Fruit fly (Drosophila melanogaster): ENCODE data around the gene CG15892.

CG15892 gene

dm6 chrX:6332988-6333719, 39.0 kb upstream of the CG15892 start (continued):
- TF ChIP-seq OdsH (GFP tag; optimal IDR thresholded peaks at IDR 0.05) (peak; percentile 41), Sox14 (GFP tag; optimal IDR thresholded peaks at IDR 0.05) (peak; percentile 5), CG6792 (GFP tag; optimal IDR thresholded peaks at IDR 0.05) (peak; percentile 11), dac (GFP tag; optimal IDR thresholded peaks at IDR 0.05) (peak; percentile 34), fd59A (GFP tag; optimal IDR thresholded peaks at IDR 0.05) (peak; percentile 26), ss (GFP tag; optimal IDR thresholded peaks at IDR 0.05) (peak; percentile 20 to 38), CG6808 (GFP tag; optimal IDR thresholded peaks at IDR 0.05) (peak; percentile 36), vri (GFP tag; optimal IDR thresholded peaks at IDR 0.05) (no peak), acj6 (GFP tag; optimal IDR thresholded peaks at IDR 0.05) (peak; percentile 14), lz (GFP tag; optimal IDR thresholded peaks at IDR 0.05) (peak; percentile 26), CG4318 (GFP tag; optimal IDR thresholded peaks at IDR 0.05) (peak; percentile 14), esn (GFP tag; optimal IDR thresholded peaks at IDR 0.05) (peak; percentile 23), Hr4 (GFP tag; optimal IDR thresholded peaks at IDR 0.05) (peak; percentile 53), topi (GFP tag; optimal IDR thresholded peaks at IDR 0.05) (peak; percentile 21), salr (GFP tag; optimal IDR thresholded peaks at IDR 0.05) (peak; percentile 22 to 31), Hr39 (GFP tag; optimal IDR thresholded peaks at IDR 0.05) (peak; percentile 28), Lpt (GFP tag; optimal IDR thresholded peaks at IDR 0.05) (peak; percentile 41)

- peak; percentile 94 for TF ChIP-seq lz (GFP tag; optimal IDR thresholded peaks at IDR 0.05)
- TF ChIP-seq Sox15 (GFP tag; optimal IDR thresholded peaks at IDR 0.05), result peak; percentile 82
- TF ChIP-seq Sox14 (GFP tag; optimal IDR thresholded peaks at IDR 0.05), result peak; percentile 93
- peak; percentile 95 for TF ChIP-seq CG3919 (GFP tag; optimal IDR thresholded peaks at IDR 0.05)
- peak; percentile 81 for TF ChIP-seq CG6854 (GFP tag; optimal IDR thresholded peaks at IDR 0.05)
- TF ChIP-seq CG16779 (tag; optimal IDR thresholded peaks at IDR 0.05), result peak; percentile 92
- TF ChIP-seq ss (GFP tag; optimal IDR thresholded peaks at IDR 0.05), result peak; percentile 93 to 95
- peak; percentile 82 for TF ChIP-seq CG11902 (GFP tag; optimal IDR thresholded peaks at IDR 0.05)
- TF ChIP-seq Eip93F (GFP tag; optimal IDR thresholded peaks at IDR 0.05), result peak; percentile 65
- peak; percentile 96 for TF ChIP-seq Eip75B (GFP tag; optimal IDR thresholded peaks at IDR 0.05)
- peak; percentile 66 for TF ChIP-seq eg (GFP tag; IDR thresholded peaks at IDR 0.05)
- peak; percentile 95 for TF ChIP-seq CG6808 (GFP tag; optimal IDR thresholded peaks at IDR 0.05)
- TF ChIP-seq Met (GFP tag; optimal IDR thresholded peaks at IDR 0.05), result peak; percentile 95
- peak; percentile 96 for TF ChIP-seq esn (GFP tag; optimal IDR thresholded peaks at IDR 0.05)
- peak; percentile 95 for TF ChIP-seq pdm3 (GFP tag; optimal IDR thresholded peaks at IDR 0.05)
- peak; percentile 93 for TF ChIP-seq topi (GFP tag; optimal IDR thresholded peaks at IDR 0.05)
- peak; percentile 94 for TF ChIP-seq OdsH (GFP tag; optimal IDR thresholded peaks at IDR 0.05)
- peak; percentile 94 for TF ChIP-seq CG10669 (GFP tag; optimal IDR thresholded peaks at IDR 0.05)
- TF ChIP-seq Gug (GFP tag; IDR thresholded peaks at IDR 0.05), result peak; percentile 73
- peak; percentile 88 for TF ChIP-seq CG31627 (GFP tag; optimal IDR thresholded peaks at IDR 0.05)
- peak; percentile 94 for TF ChIP-seq CG8632 (GFP tag; optimal IDR thresholded peaks at IDR 0.05)
- peak; percentile 99 for TF ChIP-seq Eip78C (GFP tag)
- peak; percentile 92 for TF ChIP-seq Ets96B (tag; optimal IDR thresholded peaks at IDR 0.05)
- no peak for TF ChIP-seq Hr38 (GFP tag; optimal IDR thresholded peaks at IDR 0.05)
- TF ChIP-seq Hr4 (GFP tag; optimal IDR thresholded peaks at IDR 0.05), result peak; percentile 95
- TF ChIP-seq CG10631 (GFP tag; optimal IDR thresholded peaks at IDR 0.05), result peak; percentile 92
- TF ChIP-seq CG6276 (GFP tag; optimal IDR thresholded peaks at IDR 0.05), result peak; percentile 97
- peak; percentile 86 for TF ChIP-seq Ets21C (GFP tag; optimal IDR thresholded peaks at IDR 0.05)
- TF ChIP-seq cyc (GFP tag; optimal IDR thresholded peaks at IDR 0.05), result peak; percentile 88
- peak; percentile 92 for TF ChIP-seq acj6 (GFP tag; optimal IDR thresholded peaks at IDR 0.05)
- peak; percentile 88 for TF ChIP-seq CG1621 (tag; optimal IDR thresholded peaks at IDR 0.05)
- peak; percentile 94 for TF ChIP-seq Lpt (GFP tag; optimal IDR thresholded peaks at IDR 0.05)
- TF ChIP-seq CG8119 (GFP tag; IDR thresholded peaks at IDR 0.05), result peak; percentile 96
- TF ChIP-seq CG11294 (GFP tag; IDR thresholded peaks at IDR 0.05), result peak; percentile 69
- TF ChIP-seq fd85E (GFP tag; optimal IDR thresholded peaks at IDR 0.05), result peak; percentile 74
- TF ChIP-seq CG15336 (GFP tag; IDR thresholded peaks at IDR 0.05), result peak; percentile 92
- peak; percentile 91 for TF ChIP-seq dsx (GFP tag; optimal IDR thresholded peaks at IDR 0.05; ENCODE audit: poor library complexity, severe bottlenecking)
- TF ChIP-seq Smox (GFP tag; optimal IDR thresholded peaks at IDR 0.05), result peak; percentile 94
- peak; percentile 91 for TF ChIP-seq CG7368 (GFP tag; optimal IDR thresholded peaks at IDR 0.05)
- peak; percentile 97 for TF ChIP-seq svp (GFP tag)
These were observed 36.3 kb upstream of the CG15892 start, which contains the start of gene CG42240 for dm6 chrX:6330369-6330949. Gene CG42240, plus strand, starts transcription at chrX:6330842.
